Fruit fly (Drosophila melanogaster) whole organism, embryonic: ENCODE results near the gene unc-119.

Experiments
- B-H2 ChIP-seq: fragments of 200-800 bp; sonication (Bioruptor generic); optimal IDR thresholded peaks from 2 replicates; lab custom pipeline; 2018; ENCODE audit warnings: missing biosample characterization, mild to moderate bottlenecking, missing genetic modification characterization
- Bdp1 ChIP-seq: fragments of 200-800 bp; sonication (Bioruptor generic); optimal IDR thresholded peaks from 3 replicates; lab custom pipeline; 2016; ENCODE audit warnings: missing biosample characterization, missing genetic modification characterization
- CG11695 ChIP-seq: fragments of 200-800 bp; sonication (Bioruptor generic); IDR thresholded peaks from 3 replicates; pipeline ENCODE4 v1.3.6; 2022; ENCODE audit warnings: missing biosample characterization, missing genetic modification characterization
- CG12219 ChIP-seq: fragments of 200-800 bp; sonication (Bioruptor generic); optimal IDR thresholded peaks from 3 replicates; lab custom pipeline; 2018; ENCODE audit warnings: missing biosample characterization, mild to moderate bottlenecking, missing genetic modification characterization
- CG12744 ChIP-seq: fragments of 200-800 bp; sonication (Bioruptor generic); optimal IDR thresholded peaks from 2 replicates; lab custom pipeline; 2016; ENCODE audit warnings: missing biosample characterization, missing genetic modification characterization
- CG15269 ChIP-seq: fragments of 200-800 bp; sonication (Bioruptor generic); optimal IDR thresholded peaks from 2 replicates; lab custom pipeline; 2018; ENCODE audit warnings: missing biosample characterization, mild to moderate bottlenecking, missing genetic modification characterization, moderate library complexity
- CG1529 ChIP-seq: fragments of 200-800 bp; sonication (Bioruptor generic); optimal IDR thresholded peaks from 3 replicates; lab custom pipeline; 2018; ENCODE audit warnings: missing biosample characterization, missing genetic modification characterization
- CG17912 ChIP-seq: fragments of 200-800 bp; sonication (Bioruptor generic); optimal IDR thresholded peaks from 2 replicates; lab custom pipeline; 2018; ENCODE audit warnings: missing biosample characterization, mild to moderate bottlenecking, missing genetic modification characterization
- CG34422 ChIP-seq: fragments of 200-800 bp; sonication (Bioruptor generic); IDR thresholded peaks from 3 replicates; pipeline ENCODE4 v1.3.6; 2022; ENCODE audit warnings: missing biosample characterization, missing genetic modification characterization
- CG4360 ChIP-seq: fragments of 200-800 bp; sonication (Bioruptor generic); IDR thresholded peaks from 2 replicates; pipeline ENCODE4 v1.3.6; 2022; ENCODE audit warnings: missing biosample characterization, missing genetic modification characterization
- CG4820 ChIP-seq: fragments of 200-800 bp; sonication (Bioruptor generic); optimal IDR thresholded peaks from 3 replicates; lab custom pipeline; 2016; ENCODE audit warnings: missing biosample characterization, missing genetic modification characterization
- CG5953 ChIP-seq: fragments of 200-800 bp; sonication (Bioruptor generic); IDR thresholded peaks from 2 replicates; pipeline ENCODE4 v1.3.6; 2022; ENCODE audit warnings: missing biosample characterization, missing genetic modification characterization
- CG6254 ChIP-seq: fragments of 200-800 bp; sonication (Bioruptor generic); optimal IDR thresholded peaks from 3 replicates; lab custom pipeline; 2017; ENCODE audit warnings: mild to moderate bottlenecking, missing biosample characterization, missing genetic modification reagents, missing genetic modification characterization
- CG6683 ChIP-seq: fragments of 200-800 bp; sonication (Bioruptor generic); optimal IDR thresholded peaks from 2 replicates; lab custom pipeline; 2017; ENCODE audit warnings: missing biosample characterization, mild to moderate bottlenecking, missing genetic modification characterization, missing genetic modification reagents
- CG6765 ChIP-seq: fragments of 200-800 bp; sonication (Bioruptor generic); optimal IDR thresholded peaks from 3 replicates; lab custom pipeline; 2017; ENCODE audit warnings: missing biosample characterization, mild to moderate bottlenecking, missing genetic modification characterization
- CG9932 ChIP-seq: fragments of 200-800 bp; sonication (Bioruptor generic); IDR thresholded peaks from 2 replicates; pipeline ENCODE4 v1.3.6; 2022; ENCODE audit warnings: missing biosample characterization, missing genetic modification characterization
- CTCF ChIP-seq: fragments of 200-800 bp; sonication (Bioruptor generic); optimal IDR thresholded peaks from 2 replicates; lab custom pipeline; 2017; ENCODE audit warnings: missing biosample characterization, mild to moderate bottlenecking, missing genetic modification characterization, moderate library complexity
- Dbx ChIP-seq: fragments of 200-800 bp; sonication (Bioruptor generic); IDR thresholded peaks from 3 replicates; pipeline ENCODE4 v1.3.6; 2022; ENCODE audit warnings: missing biosample characterization, missing genetic modification characterization
- Dek ChIP-seq: fragments of 200-800 bp; sonication (Bioruptor generic); optimal IDR thresholded peaks from 3 replicates; lab custom pipeline; 2019; ENCODE audit warnings: missing biosample characterization, mild to moderate bottlenecking, missing genetic modification characterization, moderate library complexity
- Dip3 ChIP-seq: fragments of 200-800 bp; sonication (Bioruptor generic); optimal IDR thresholded peaks from 3 replicates; lab custom pipeline; 2016; ENCODE audit warnings: missing biosample characterization, missing genetic modification characterization
- E2f1 ChIP-seq: fragments of 200-800 bp; sonication (Bioruptor generic); IDR thresholded peaks from 2 replicates; pipeline ENCODE4 v1.3.6; 2022; ENCODE audit warnings: missing biosample characterization, missing genetic modification characterization
- Kr ChIP-seq: fragments of 200-800 bp; sonication (Bioruptor generic); optimal IDR thresholded peaks from 2 replicates; lab custom pipeline; 2017; ENCODE audit warnings: missing biosample characterization, mild to moderate bottlenecking, missing genetic modification characterization
- Lhr ChIP-seq: fragments of 200-800 bp; sonication (Bioruptor generic); optimal IDR thresholded peaks from 3 replicates; lab custom pipeline; 2017; ENCODE audit warnings: mild to moderate bottlenecking, missing biosample characterization, missing genetic modification reagents, missing genetic modification characterization
- Mes4 ChIP-seq: fragments of 200-800 bp; sonication (Bioruptor generic); optimal IDR thresholded peaks from 2 replicates; lab custom pipeline; 2016; ENCODE audit warnings: missing biosample characterization, missing genetic modification characterization
- Myb ChIP-seq: fragments of 200-800 bp; sonication (Bioruptor generic); optimal IDR thresholded peaks from 2 replicates; lab custom pipeline; 2016; ENCODE audit warnings: missing biosample characterization, missing genetic modification characterization
- Rfx ChIP-seq: fragments of 200-800 bp; sonication (Bioruptor generic); IDR thresholded peaks from 2 replicates; pipeline ENCODE4 v1.3.6; 2022; ENCODE audit warnings: missing biosample characterization, missing genetic modification characterization
- Rx ChIP-seq: fragments of 200-800 bp; sonication (Bioruptor generic); IDR thresholded peaks from 2 replicates; pipeline ENCODE4 v1.3.6; 2022; ENCODE audit warnings: missing biosample characterization, missing genetic modification characterization
- Six4 ChIP-seq: fragments of 200-800 bp; sonication (Bioruptor generic); optimal IDR thresholded peaks from 2 replicates; lab custom pipeline; 2016; ENCODE audit warnings: missing biosample characterization, missing genetic modification characterization
- Usf ChIP-seq: fragments of 200-800 bp; sonication (Bioruptor generic); optimal IDR thresholded peaks from 2 replicates; lab custom pipeline; 2017; ENCODE audit warnings: missing genotype, missing biosample characterization, missing genetic modification characterization
- ara ChIP-seq: fragments of 200-800 bp; sonication (Bioruptor generic); IDR thresholded peaks from 2 replicates; pipeline ENCODE4 v1.3.6; 2022; ENCODE audit warnings: missing biosample characterization, missing genetic modification characterization
- bbx ChIP-seq: fragments of 200-800 bp; sonication (Bioruptor generic); IDR thresholded peaks from 2 replicates; pipeline ENCODE4 v1.3.6; 2022; ENCODE audit warnings: missing biosample characterization, missing genetic modification characterization; ENCODE audit not compliant: partially characterized antibody
- cg ChIP-seq: fragments of 200-800 bp; sonication (Bioruptor generic); optimal IDR thresholded peaks from 3 replicates; lab custom pipeline; 2019; ENCODE audit warnings: missing biosample characterization, mild to moderate bottlenecking, missing genetic modification characterization, moderate library complexity
- ci ChIP-seq: fragments of 200-800 bp; sonication (Bioruptor generic); IDR thresholded peaks from 3 replicates; pipeline ENCODE4 v1.3.6; 2022; ENCODE audit warnings: missing biosample characterization, missing genetic modification characterization
- danr ChIP-seq: fragments of 200-800 bp; sonication (Bioruptor generic); IDR thresholded peaks from 2 replicates; pipeline ENCODE4 v1.3.6; 2022; ENCODE audit warnings: missing biosample characterization, missing genetic modification characterization
- dati ChIP-seq: fragments of 200-800 bp; sonication (Bioruptor generic); IDR thresholded peaks from 2 replicates; pipeline ENCODE4 v1.3.6; 2022; ENCODE audit warnings: missing biosample characterization, missing genetic modification characterization
- dimm ChIP-seq: fragments of 200-800 bp; sonication (Bioruptor generic); IDR thresholded peaks from 2 replicates; pipeline ENCODE4 v1.3.6; 2022; ENCODE audit warnings: missing biosample characterization, missing genetic modification characterization
- dm ChIP-seq: fragments of 200-800 bp; sonication (Bioruptor generic); optimal IDR thresholded peaks from 3 replicates; lab custom pipeline; 2016; ENCODE audit warnings: missing biosample characterization, missing genetic modification characterization
- fd102C ChIP-seq: fragments of 200-800 bp; sonication (Bioruptor generic); optimal IDR thresholded peaks from 2 replicates; lab custom pipeline; 2018; ENCODE audit warnings: missing biosample characterization, mild to moderate bottlenecking, missing genetic modification characterization, moderate library complexity
- hb ChIP-seq: fragments of 200-800 bp; sonication (Bioruptor generic); IDR thresholded peaks from 3 replicates; pipeline ENCODE4 v1.3.6; 2022; ENCODE audit warnings: missing biosample characterization, missing genetic modification characterization; ENCODE audit not compliant: partially characterized antibody
- inv ChIP-seq: fragments of 200-800 bp; sonication (Bioruptor generic); IDR thresholded peaks from 2 replicates; pipeline ENCODE4 v1.3.6; 2022; ENCODE audit warnings: missing biosample characterization, missing genetic modification characterization; ENCODE audit not compliant: partially characterized antibody
- kay ChIP-seq: fragments of 200-800 bp; sonication (Bioruptor generic); optimal IDR thresholded peaks from 2 replicates; lab custom pipeline; 2016; ENCODE audit warnings: missing biosample characterization, missing genetic modification characterization
- klu ChIP-seq: fragments of 200-800 bp; sonication (Bioruptor generic); IDR thresholded peaks from 2 replicates; pipeline ENCODE4 v1.3.6; 2022; ENCODE audit warnings: missing biosample characterization, missing genetic modification characterization
- otp ChIP-seq: fragments of 200-800 bp; sonication (Bioruptor generic); IDR thresholded peaks from 3 replicates; pipeline ENCODE4, ENCODE4 v1.3.6; 2022; ENCODE audit warnings: missing biosample characterization, missing genetic modification characterization
- prd ChIP-seq, 3 experiments: fragments of >200 bp in 2 of 3; fragments of 200-800 bp in 1 of 3; sonication (Bioruptor generic) in 1 of 3; optimal IDR thresholded peaks in 2 of 3; IDR thresholded peaks in 1 of 3; 2 replicates in 2 of 3; 3 replicates in 1 of 3; pipeline versions ENCODE4 v1.3.6 to Lab custom; 2017 to 2022; ENCODE audit warnings: missing biosample characterization in 1 of 3, missing genetic modification characterization in 1 of 3
- schlank ChIP-seq: fragments of 200-800 bp; sonication (Bioruptor generic); optimal IDR thresholded peaks from 2 replicates; lab custom pipeline; 2018; ENCODE audit warnings: missing biosample characterization, mild to moderate bottlenecking, missing genetic modification characterization
- seq ChIP-seq: fragments of 200-800 bp; sonication (Bioruptor generic); IDR thresholded peaks from 2 replicates; pipeline ENCODE4 v1.3.6; 2022; ENCODE audit warnings: missing biosample characterization, missing genetic modification characterization
- slbo ChIP-seq: fragments of 200-800 bp; sonication (Bioruptor generic); IDR thresholded peaks from 2 replicates; pipeline ENCODE4 v1.3.6; 2022; ENCODE audit warnings: missing biosample characterization, missing genetic modification characterization
- slp2 ChIP-seq: fragments of 200-800 bp; sonication (Bioruptor generic); optimal IDR thresholded peaks from 2 replicates; lab custom pipeline; 2016; ENCODE audit warnings: missing biosample characterization, missing genetic modification characterization
- tio ChIP-seq: fragments of 200-800 bp; sonication (Bioruptor generic); optimal IDR thresholded peaks from 2 replicates; lab custom pipeline; 2017; ENCODE audit warnings: missing biosample characterization, missing genetic modification characterization, inconsistent platforms
- z ChIP-seq: fragments of 200-800 bp; sonication (Bioruptor generic); IDR thresholded peaks from 3 replicates; pipeline ENCODE4 v1.3.6; 2022; ENCODE audit warnings: missing biosample characterization, missing genetic modification characterization

Gene unc-119

DNA sequence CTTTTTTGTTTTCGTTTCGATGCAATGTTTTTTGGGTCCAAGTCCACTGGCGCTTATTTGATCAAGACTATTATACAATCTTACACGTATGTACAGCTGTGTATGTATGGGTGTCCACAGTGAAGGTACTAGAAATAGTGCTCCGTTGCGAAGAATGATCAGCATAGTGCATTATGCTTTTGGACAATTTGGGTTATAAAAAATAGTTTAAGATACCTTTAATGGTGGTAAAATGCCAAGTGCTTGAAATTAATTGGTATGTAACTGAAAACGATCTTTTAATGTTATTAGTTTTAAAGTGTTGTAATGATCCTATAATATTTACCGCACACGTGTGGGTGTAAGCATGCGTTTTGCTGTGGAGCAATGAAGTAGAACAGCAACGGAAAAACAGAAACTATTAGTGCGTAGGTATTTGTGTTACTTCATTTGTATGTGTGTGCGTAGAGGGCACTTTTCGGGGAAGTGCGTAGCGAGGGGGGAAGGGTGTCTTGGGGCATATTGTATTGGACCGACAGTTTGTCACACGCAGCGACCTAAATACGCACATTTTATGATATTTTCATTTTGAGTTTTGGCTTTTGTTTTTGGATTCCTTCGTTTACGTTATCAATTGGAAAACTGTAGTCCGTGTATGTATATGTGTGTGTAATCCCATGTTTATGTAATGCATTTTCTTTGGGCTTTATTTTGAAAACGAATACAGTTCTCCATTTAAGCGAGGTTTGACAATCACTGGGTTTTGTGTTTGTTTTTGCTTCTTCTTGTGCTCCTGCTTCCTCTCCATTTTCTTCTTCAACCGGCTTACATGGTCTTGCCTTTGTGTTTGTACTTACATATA lies 45.2 kb upstream of the unc-119 start (continued):
- TF ChIP-seq z (GFP tag; lab: Robert Waterston, UW) (no peak), Rx (peak; percentile 80), dati (GFP tag; lab: Robert Waterston, UW) (peak; percentile 72), slp2 (GFP tag; lab: Kevin White, UChicago) (peak; percentile 88), CG5953 (GFP tag; lab: Robert Waterston, UW) (peak; percentile 71), danr (GFP tag; lab: Robert Waterston, UW) (peak; percentile 80), Six4 (GFP tag; lab: Kevin White, UChicago) (peak; percentile 88), CG4360 (GFP tag; lab: Robert Waterston, UW) (peak; percentile 62), Mes4 (peak; percentile 89), CG34422 (peak; percentile 90), Rfx (peak; percentile 73), seq (peak; percentile 85), ara (GFP tag; lab: Robert Waterston, UW) (peak; percentile 88), prd (optimal IDR thresholded peaks at IDR 0.05; lab: Kevin White, UChicago) (no peak), prd (GFP tag; IDR thresholded peaks at IDR 0.05; lab: Robert Waterston, UW) (peak; percentile 89), Dip3 (GFP tag; lab: Kevin White, UChicago) (peak; percentile 63), Myb (GFP tag; lab: Kevin White, UChicago) (peak; percentile 72), dm (GFP tag; lab: Kevin White, UChicago) (peak; percentile 87), cg (GFP tag; lab: Kevin White, UChicago) (peak; percentile 88), bbx (GFP tag; lab: Robert Waterston, UW) (no peak), CG6254 (GFP tag; lab: Kevin White, UChicago) (peak; percentile 87), CG9932 (GFP tag; lab: Robert Waterston, UW) (peak; percentile 52), CG6683 (peak; percentile 69), schlank (tag; lab: Kevin White, UChicago) (peak; percentile 58), otp (peak; percentile 75), CG15269 (tag; lab: Kevin White, UChicago) (peak; percentile 92), CG12744 (GFP tag; lab: Kevin White, UChicago) (peak; percentile 79), Kr (GFP tag; lab: Kevin White, UChicago) (no peak), CG12219 (GFP tag; lab: Kevin White, UChicago) (peak; percentile 96), Dbx (GFP tag; lab: Robert Waterston, UW) (no peak), fd102C (GFP tag; lab: Kevin White, UChicago) (peak; percentile 63), CG17912 (GFP tag; lab: Kevin White, UChicago) (peak; percentile 52), dimm (GFP tag; lab: Robert Waterston, UW) (peak; percentile 41; the same call in 1 of the 2 replicates), tio (peak; percentile 90), ci (GFP tag; lab: Robert Waterston, UW) (peak; percentile 92), hb (GFP tag; lab: Robert Waterston, UW) (no peak), Lhr (GFP tag; lab: Kevin White, UChicago) (peak; percentile 76), klu (GFP tag; lab: Robert Waterston, UW) (peak; percentile 72; the same call in 1 of the 2 replicates), slbo (GFP tag; lab: Robert Waterston, UW) (peak; percentile 70), Usf (peak; percentile 82), inv (no peak), CG4820 (GFP tag; lab: Kevin White, UChicago) (peak; percentile 88), CTCF (peak; percentile 58), CG11695 (GFP tag; lab: Robert Waterston, UW) (peak; percentile 91), Dek (peak; percentile 76), kay (GFP tag; lab: Kevin White, UChicago) (peak; percentile 81), Bdp1 (GFP tag; lab: Kevin White, UChicago) (peak; percentile 77), E2f1 (GFP tag; lab: Robert Waterston, UW) (peak; percentile 85), B-H2 (GFP tag; lab: Kevin White, UChicago) (peak; percentile 20), CG6765 (GFP tag; lab: Kevin White, UChicago) (peak; percentile 78), CG1529 (GFP tag; lab: Kevin White, UChicago) (peak; percentile 93)
